Worm (Caenorhabditis elegans) whole organism, midembryonic: ENCODE data around the gene srd-48.

ENCODE experiments used
- flt-1 ChIP-seq: fragments of 200-800 bp; sonication (Bioruptor generic); IDR thresholded peaks from 2 replicates; pipeline ENCODE4 v1.3.6; 2022; ENCODE audit warnings: missing genetic modification characterization, missing compliant biosample characterization
- ztf-23 ChIP-seq: fragments of 200-800 bp; sonication (Bioruptor generic); IDR thresholded peaks from 2 replicates; pipeline ENCODE4 v1.3.6; 2022; ENCODE audit warnings: missing genetic modification reagents, missing genetic modification characterization, missing compliant biosample characterization
- ztf-29 ChIP-seq: fragments of 200-800 bp; sonication (Bioruptor generic); IDR thresholded peaks from 2 replicates; pipeline ENCODE4 v1.3.6; 2022; ENCODE audit warnings: missing genetic modification reagents, missing genetic modification characterization, missing compliant biosample characterization

DNA sequence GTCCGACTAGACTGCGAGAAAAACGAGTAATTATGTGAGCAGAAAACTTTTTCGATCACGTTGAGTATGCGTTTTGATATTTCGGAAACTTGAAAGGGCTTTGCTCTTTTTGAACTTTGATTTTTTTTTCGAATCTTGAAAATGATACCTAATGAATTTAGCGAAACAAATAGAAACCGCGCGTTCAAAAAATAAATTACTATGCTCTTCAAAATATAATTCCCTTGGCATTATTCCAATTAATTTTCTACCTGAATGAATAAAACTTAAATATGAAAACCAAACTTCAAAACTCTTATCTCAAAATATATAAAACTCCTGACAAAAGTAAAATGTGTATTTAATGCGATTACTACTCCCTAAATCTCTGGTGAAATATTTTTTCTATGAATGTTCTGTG, 20.6 kb upstream of the srd-48 start, which contains the start of gene xtr-2:
- no peak for TF ChIP-seq ztf-23 (GFP tag; lab: Robert Waterston, UW)
- TF ChIP-seq flt-1 = no peak
- TF ChIP-seq ztf-29 (GFP tag; lab: Robert Waterston, UW) = no peak
